Worm (Caenorhabditis elegans) whole organism, mixed stage, embryonic: Measurements from ENCODE around the gene C16C8.7.

Source experiments
- blmp-1 ChIP-seq: fragments of 150-350 bp; optimal IDR thresholded peaks from 2 replicates; lab custom pipeline; 2014; ENCODE audit warnings: missing biosample characterization, missing genetic modification characterization
- ces-1 ChIP-seq: fragments of 150-350 bp; optimal IDR thresholded peaks from 2 replicates; lab custom pipeline; 2014; ENCODE audit warnings: missing biosample characterization, missing genetic modification reagents, missing genetic modification characterization
- lin-13 ChIP-seq: fragments of 150-350 bp; optimal IDR thresholded peaks from 2 replicates; lab custom pipeline; 2014; ENCODE audit warnings: missing biosample characterization, missing genetic modification characterization
- lsy-2 ChIP-seq: fragments of 150-350 bp; optimal IDR thresholded peaks from 2 replicates; lab custom pipeline; 2014; ENCODE audit warnings: missing biosample characterization, missing genetic modification characterization
- mls-2 ChIP-seq: sonication (generic microtip); optimal IDR thresholded peaks from 2 replicates; lab custom pipeline; 2016; ENCODE audit warnings: mild to moderate bottlenecking, missing genetic modification characterization, moderate library complexity, missing compliant biosample characterization
- nhr-2 ChIP-seq: fragments of 150-350 bp; optimal IDR thresholded peaks from 2 replicates; lab custom pipeline; 2014; ENCODE audit warnings: missing biosample characterization, missing genetic modification characterization
- nhr-237 ChIP-seq: fragments of 150-350 bp; optimal IDR thresholded peaks from 2 replicates; lab custom pipeline; 2014; ENCODE audit warnings: missing biosample characterization, missing genetic modification characterization
- nhr-76 ChIP-seq: sonication (generic microtip); optimal IDR thresholded peaks from 2 replicates; lab custom pipeline; 2017; ENCODE audit warnings: missing biosample characterization, missing genetic modification characterization
- pha-4 ChIP-seq: fragments of 150-350 bp; optimal IDR thresholded peaks from 2 replicates; lab custom pipeline; 2018; ENCODE audit warnings: missing biosample characterization, missing genetic modification reagents, missing genetic modification characterization
- snpc-4 ChIP-seq: fragments of 150-350 bp; optimal IDR thresholded peaks from 2 replicates; lab custom pipeline; 2014; ENCODE audit warnings: missing biosample characterization, missing genetic modification characterization
- unc-39 ChIP-seq: fragments of 150-350 bp; optimal IDR thresholded peaks from 2 replicates; lab custom pipeline; 2014; ENCODE audit warnings: missing biosample characterization, missing genetic modification characterization
- unc-62 ChIP-seq: fragments of 150-350 bp; optimal IDR thresholded peaks from 2 replicates; lab custom pipeline; 2014; ENCODE audit warnings: missing biosample characterization, missing genetic modification reagents, missing genetic modification characterization
- ztf-11 ChIP-seq: fragments of 150-350 bp; optimal IDR thresholded peaks from 2 replicates; lab custom pipeline; 2014; ENCODE audit warnings: missing biosample characterization, missing genetic modification characterization

ce11 chrII:3439244-3439698 lies 20.7 kb downstream of the C16C8.7 start:
- TF ChIP-seq pha-4 (tag; lab: Kevin White, UChicago), result no peak
- no peak for TF ChIP-seq blmp-1 (tag; lab: Kevin White, UChicago)
- no peak for TF ChIP-seq nhr-2 (tag; lab: Kevin White, UChicago)
- peak; percentile 64 for TF ChIP-seq mls-2 (tag; lab: Kevin White, UChicago)
- TF ChIP-seq lin-13, result no peak
- TF ChIP-seq nhr-237, result no peak
- no peak for TF ChIP-seq lsy-2 (tag; lab: Kevin White, UChicago)
- no peak for TF ChIP-seq nhr-76 (tag; lab: Kevin White, UChicago)
- TF ChIP-seq unc-62, result no peak
- no peak for TF ChIP-seq ces-1 (GFP tag; lab: Kevin White, UChicago)
- no peak for TF ChIP-seq ztf-11 (tag; lab: Kevin White, UChicago)
- TF ChIP-seq snpc-4, result no peak
- no peak for TF ChIP-seq unc-39 (tag; lab: Kevin White, UChicago)
